Fruit fly (Drosophila melanogaster): ENCODE results near the gene Vml.

The Vml gene

dm6 chrX:2301069-2301508 is 25.5 kb downstream of the Vml start (continued):
- TF ChIP-seq CG34422 (GFP tag; IDR thresholded peaks at IDR 0.05) = no peak
- TF ChIP-seq insv (GFP tag; optimal IDR thresholded peaks at IDR 0.05) = no peak
- TF ChIP-seq lab (GFP tag; optimal IDR thresholded peaks at IDR 0.05) = peak; percentile 61
- TF ChIP-seq CG2712 (tag; optimal IDR thresholded peaks at IDR 0.05) = peak; percentile 11
- no peak for TF ChIP-seq Gsc (GFP tag; IDR thresholded peaks at IDR 0.05)
- peak; percentile 41 for TF ChIP-seq Oli (tag; optimal IDR thresholded peaks at IDR 0.05)
- TF ChIP-seq dpn (GFP tag; optimal IDR thresholded peaks at IDR 0.05) = peak in 1 of 2 experiments; percentile 18
- no peak for TF ChIP-seq Neu2 (GFP tag; optimal IDR thresholded peaks at IDR 0.05; ENCODE audit: borderline replicate concordance)
- TF ChIP-seq phol (tag; optimal IDR thresholded peaks at IDR 0.05) = peak; percentile 6
- no peak for TF ChIP-seq sc (optimal IDR thresholded peaks at IDR 0.05)
- no peak for TF ChIP-seq sc (GFP tag; optimal IDR thresholded peaks at IDR 0.05)
- TF ChIP-seq CG6175 (GFP tag; IDR thresholded peaks at IDR 0.05) = 0 out of 3 replicates have a peak, but pooled peaks have one; percentile 27
- peak; percentile 42 for TF ChIP-seq D19B (GFP tag; optimal IDR thresholded peaks at IDR 0.05)
- no peak for TF ChIP-seq ro (GFP tag; IDR thresholded peaks at IDR 0.05)
- TF ChIP-seq cad (GFP tag; optimal IDR thresholded peaks at IDR 0.05) = no peak
- TF ChIP-seq Tbp (GFP tag; optimal IDR thresholded peaks at IDR 0.05) = no peak
- TF ChIP-seq jigr1 (GFP tag; IDR thresholded peaks at IDR 0.05) = no peak
- TF ChIP-seq sens (GFP tag) = no peak
- peak; percentile 17 for TF ChIP-seq zfh2 (GFP tag; optimal IDR thresholded peaks at IDR 0.05)
- TF ChIP-seq CG4328 (GFP tag; optimal IDR thresholded peaks at IDR 0.05) = peak; percentile 34
- TF ChIP-seq Ravus (GFP tag; IDR thresholded peaks at IDR 0.05) = no peak
- TF ChIP-seq ERR (GFP tag; optimal IDR thresholded peaks at IDR 0.05) = no peak
- peak; percentile 37 for TF ChIP-seq Hr3 (GFP tag; optimal IDR thresholded peaks at IDR 0.05)
- no peak for TF ChIP-seq ase (GFP tag; IDR thresholded peaks at IDR 0.05)
- no peak for TF ChIP-seq Sry-β (GFP tag; optimal IDR thresholded peaks at IDR 0.05)
- TF ChIP-seq CG11695 (GFP tag; IDR thresholded peaks at IDR 0.05) = peak; percentile 29; the same call in 1 of the 3 replicates
- TF ChIP-seq CG9609 (GFP tag; optimal IDR thresholded peaks at IDR 0.05) = no peak
- TF ChIP-seq odd (GFP tag; optimal IDR thresholded peaks at IDR 0.05) = no peak
- peak in 1 of 2 experiments; percentile 55 for TF ChIP-seq Hr51 (GFP tag; optimal IDR thresholded peaks at IDR 0.05)
- TF ChIP-seq wek (GFP tag; optimal IDR thresholded peaks at IDR 0.05) = no peak
- no peak for TF ChIP-seq CG10565 (GFP tag; optimal IDR thresholded peaks at IDR 0.05)
- peak; percentile 7 for TF ChIP-seq salm (tag; optimal IDR thresholded peaks at IDR 0.05)
- TF ChIP-seq tgo (GFP tag; IDR thresholded peaks at IDR 0.05) = peak; percentile 50; the same call in 2 of the 3 replicates

dm6 chrX:2301613-2302522 is 26.2 kb downstream of the Vml start:
- TF ChIP-seq CG3838 (GFP tag; optimal IDR thresholded peaks at IDR 0.05) (peak; percentile 53), onecut (GFP tag; IDR thresholded peaks at IDR 0.05) (peak; percentile 66; the same call in 1 of the 2 replicates), Lim3 (GFP tag; IDR thresholded peaks at IDR 0.05) (peak; percentile 63; the same call in 1 of the 2 replicates), CG11723 (GFP tag; optimal IDR thresholded peaks at IDR 0.05) (peak; percentile 55), CG17328 (GFP tag; IDR thresholded peaks at IDR 0.05) (peak; percentile 78; the same call in 1 of the 2 replicates), lmd (GFP tag; IDR thresholded peaks at IDR 0.05) (peak; percentile 90), CG17612 (GFP tag; IDR thresholded peaks at IDR 0.05) (peak; percentile 62), ase (GFP tag; IDR thresholded peaks at IDR 0.05) (peak; percentile 56; the same call in 2 of the 3 replicates), Abd-B (GFP tag; optimal IDR thresholded peaks at IDR 0.05) (peak; percentile 78), dysf (GFP tag; IDR thresholded peaks at IDR 0.05) (peak; percentile 86), klu (GFP tag; IDR thresholded peaks at IDR 0.05) (peak; percentile 64), tgo (GFP tag; IDR thresholded peaks at IDR 0.05) (peak; percentile 82; the same call in 2 of the 3 replicates), jumu (GFP tag; optimal IDR thresholded peaks at IDR 0.05) (peak; percentile 86), Mrtf (GFP tag; IDR thresholded peaks at IDR 0.05) (peak; percentile 81), Atf-2 (GFP tag; optimal IDR thresholded peaks at IDR 0.05) (peak; percentile 57), CG10209 (GFP tag; optimal IDR thresholded peaks at IDR 0.05) (peak; percentile 81), fd102C (GFP tag; optimal IDR thresholded peaks at IDR 0.05) (peak; percentile 11), CG14014 (GFP tag; IDR thresholded peaks at IDR 0.05) (peak; percentile 73), Hr39 (optimal IDR thresholded peaks at IDR 0.05) (no peak), CG33213 (GFP tag; optimal IDR thresholded peaks at IDR 0.05) (peak; percentile 74)

Measured in whole organism, embryonic.